Fruit fly (Drosophila melanogaster): Measurements from ENCODE around the gene wkd.

The wkd gene

dm6 chr3R:11562326-11563109 lies 18.9 kb upstream of the wkd start:
- peak; percentile 75 for TF ChIP-seq gsb-n (tag; optimal IDR thresholded peaks at IDR 0.05)
- TF ChIP-seq CG34224 (GFP tag; IDR thresholded peaks at IDR 0.05; ENCODE audit: partially characterized antibody): no peak
- TF ChIP-seq Kr (GFP tag; optimal IDR thresholded peaks at IDR 0.05): no peak
- TF ChIP-seq lmd (GFP tag; IDR thresholded peaks at IDR 0.05): peak; percentile 93
- peak; percentile 96 for TF ChIP-seq Meics (GFP tag; optimal IDR thresholded peaks at IDR 0.05)
- TF ChIP-seq Ptx1 (GFP tag; IDR thresholded peaks at IDR 0.05): peak; percentile 96
- TF ChIP-seq abd-A (tag; optimal IDR thresholded peaks at IDR 0.05): peak; percentile 61
- peak; percentile 91 for TF ChIP-seq CG7786 (GFP tag; optimal IDR thresholded peaks at IDR 0.05)
- peak; percentile 72 for TF ChIP-seq Ssrp (tag; optimal IDR thresholded peaks at IDR 0.05)
- TF ChIP-seq sna (GFP tag; IDR thresholded peaks at IDR 0.05; ENCODE audit: partially characterized antibody): no peak
- TF ChIP-seq fd3F (GFP tag; optimal IDR thresholded peaks at IDR 0.05): peak; percentile 88
- TF ChIP-seq CG15514 (GFP tag; optimal IDR thresholded peaks at IDR 0.05): peak; percentile 80
- TF ChIP-seq Nf-YB (GFP tag; optimal IDR thresholded peaks at IDR 0.05): peak; percentile 64
- TF ChIP-seq esg (GFP tag; conservative IDR thresholded peaks at IDR 0.05): peak; percentile 84
- peak; percentile 86 for TF ChIP-seq fu2 (GFP tag; optimal IDR thresholded peaks at IDR 0.05)
- TF ChIP-seq Dip3 (GFP tag; optimal IDR thresholded peaks at IDR 0.05): peak; percentile 88
- peak; percentile 74 for TF ChIP-seq CG2875 (GFP tag; optimal IDR thresholded peaks at IDR 0.05)
- TF ChIP-seq CG3726 (GFP tag; IDR thresholded peaks at IDR 0.05): peak; percentile 81; the same call in 2 of the 3 replicates
- TF ChIP-seq CG6272 (GFP tag; IDR thresholded peaks at IDR 0.05): peak; percentile 82
- TF ChIP-seq pfk (GFP tag; optimal IDR thresholded peaks at IDR 0.05): peak; percentile 14
- TF ChIP-seq sima (GFP tag; optimal IDR thresholded peaks at IDR 0.05): peak; percentile 80
- TF ChIP-seq CG17328 (GFP tag; IDR thresholded peaks at IDR 0.05): peak; percentile 88
- TF ChIP-seq CG10321 (GFP tag; IDR thresholded peaks at IDR 0.05): peak; percentile 40
- peak; percentile 86 for TF ChIP-seq CG4730 (GFP tag; IDR thresholded peaks at IDR 0.05)
- peak; percentile 74 for TF ChIP-seq dm (GFP tag; optimal IDR thresholded peaks at IDR 0.05)
- TF ChIP-seq vnd (GFP tag; IDR thresholded peaks at IDR 0.05; ENCODE audit: partially characterized antibody): no peak
- peak; percentile 94 for TF ChIP-seq ems (GFP tag; optimal IDR thresholded peaks at IDR 0.05)
- TF ChIP-seq wor (GFP tag; IDR thresholded peaks at IDR 0.05): peak; percentile 73
- peak; percentile 95 for TF ChIP-seq Sox100B (GFP tag; optimal IDR thresholded peaks at IDR 0.05)
- peak; percentile 92 for TF ChIP-seq al (GFP tag; IDR thresholded peaks at IDR 0.05)
- peak; percentile 84 for TF ChIP-seq CrebB (tag; optimal IDR thresholded peaks at IDR 0.05)
- TF ChIP-seq CG3065 (GFP tag; optimal IDR thresholded peaks at IDR 0.05): no peak
- TF ChIP-seq bbx (GFP tag; IDR thresholded peaks at IDR 0.05; ENCODE audit: partially characterized antibody): no peak
- no peak for TF ChIP-seq CG15479 (GFP tag; optimal IDR thresholded peaks at IDR 0.05)
- TF ChIP-seq Hand (GFP tag; optimal IDR thresholded peaks at IDR 0.05): peak; percentile 89
- TF ChIP-seq CG15696 (tag; optimal IDR thresholded peaks at IDR 0.05): peak; percentile 64
- TF ChIP-seq Sry-β (GFP tag; optimal IDR thresholded peaks at IDR 0.05): peak; percentile 51
- TF ChIP-seq CG1832 (GFP tag; optimal IDR thresholded peaks at IDR 0.05): no peak
- no peak for TF ChIP-seq BEAF-32 (GFP tag; optimal IDR thresholded peaks at IDR 0.05)
- no peak for TF ChIP-seq stwl (tag; optimal IDR thresholded peaks at IDR 0.05)
- no peak for TF ChIP-seq Dll (GFP tag; IDR thresholded peaks at IDR 0.05; ENCODE audit: partially characterized antibody)
- peak; percentile 66 for TF ChIP-seq CG8359 (GFP tag; optimal IDR thresholded peaks at IDR 0.05; ENCODE audit: borderline replicate concordance)
- TF ChIP-seq pnt (GFP tag; optimal IDR thresholded peaks at IDR 0.05): peak; percentile 94
- TF ChIP-seq Taf1 (GFP tag; IDR thresholded peaks at IDR 0.05): peak; percentile 91
- TF ChIP-seq CG12391 (tag; optimal IDR thresholded peaks at IDR 0.05): peak; percentile 86
- TF ChIP-seq chif (GFP tag; optimal IDR thresholded peaks at IDR 0.05): peak; percentile 81 to 96
- TF ChIP-seq CG32772 (GFP tag; IDR thresholded peaks at IDR 0.05): peak; percentile 94
- no peak for TF ChIP-seq br (optimal IDR thresholded peaks at IDR 0.05)
- TF ChIP-seq Hsf (GFP tag; optimal IDR thresholded peaks at IDR 0.05): peak; percentile 89

Measured in whole organism, embryonic.